Worm (Caenorhabditis elegans): ENCODE measurements around the gene flp-20.
A peak's percentile ranks its signal among the peaks of the same experiment; 100 is the strongest.

The flp-20 gene

DNA sequence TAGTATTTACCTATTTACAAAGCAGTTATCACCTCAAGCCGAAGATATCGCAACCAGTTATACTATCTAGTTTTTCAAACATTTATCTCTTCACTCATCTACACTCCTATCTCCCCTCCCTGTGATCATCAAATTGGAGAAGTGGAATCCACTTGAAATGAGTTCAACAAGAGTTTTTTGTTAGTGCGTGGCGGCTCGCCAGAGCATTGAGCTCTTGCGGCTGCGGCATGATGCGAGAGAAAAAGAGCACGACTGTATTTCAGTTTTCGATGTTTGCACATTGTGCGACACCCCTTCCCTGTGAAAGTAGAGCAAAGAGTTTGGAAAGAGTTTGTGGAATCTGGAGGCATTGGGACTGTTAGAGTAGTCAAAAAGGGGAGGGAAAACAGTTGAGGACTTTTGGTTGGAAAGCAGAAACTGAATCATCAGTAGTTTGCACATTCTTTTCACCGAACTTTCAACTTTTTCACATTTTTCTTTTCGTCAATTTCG, 18.9 kb downstream of the flp-20 start, which contains the start of gene T20B5.2:
Gene T20B5.2, plus strand, starts transcription at position 442 of the 492 bp plus-strand sequence.
- peak; percentile 14 for TF ChIP-seq nhr-129 (tag; optimal IDR thresholded peaks at IDR 0.05)
- no peak for TF ChIP-seq lin-13 (GFP tag; optimal IDR thresholded peaks at IDR 0.05)
- TF ChIP-seq gmeb-1 (tag; optimal IDR thresholded peaks at IDR 0.05), result no peak
- TF ChIP-seq dmd-4 (tag; optimal IDR thresholded peaks at IDR 0.05), result no peak
- no peak for TF ChIP-seq sma-9 (GFP tag; optimal IDR thresholded peaks at IDR 0.05)
- no peak for TF ChIP-seq sma-9 (tag; optimal IDR thresholded peaks at IDR 0.05)
- no peak for TF ChIP-seq unc-62 (GFP tag; optimal IDR thresholded peaks at IDR 0.05)
- no peak for TF ChIP-seq ceh-16 (tag; optimal IDR thresholded peaks at IDR 0.05)
- no peak for TF ChIP-seq nhr-25 (tag; optimal IDR thresholded peaks at IDR 0.05)
- TF ChIP-seq ZK546.5 (tag; optimal IDR thresholded peaks at IDR 0.05), result no peak
- TF ChIP-seq F13H6.1 (tag; optimal IDR thresholded peaks at IDR 0.05), result peak; percentile 77
- no peak for TF ChIP-seq skn-1 (tag; optimal IDR thresholded peaks at IDR 0.05)

DNA sequence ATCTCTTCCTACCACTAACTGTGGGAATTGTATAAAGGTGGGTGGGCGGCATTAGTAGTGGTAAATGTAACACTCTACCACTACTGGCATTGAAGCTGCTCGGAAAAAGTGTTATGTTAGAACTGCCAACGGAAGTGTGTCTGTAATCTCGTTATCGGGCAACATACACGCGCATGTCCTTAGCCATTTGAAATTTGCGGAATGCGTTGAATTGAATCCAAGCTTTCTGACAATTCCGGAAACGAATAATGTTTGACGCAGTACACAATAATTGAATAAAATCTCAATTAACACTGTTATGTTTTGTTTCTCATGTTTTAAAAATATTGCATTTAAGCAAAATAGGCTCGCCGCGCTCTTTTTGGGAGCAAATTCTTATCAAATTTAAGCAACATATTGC, 24.7 kb downstream of the flp-20 start:
- no peak for TF ChIP-seq snpc-4 (tag; optimal IDR thresholded peaks at IDR 0.05)
- TF ChIP-seq ztf-4 (tag; optimal IDR thresholded peaks at IDR 0.05), result no peak
- no peak for TF ChIP-seq sma-9 (GFP tag; optimal IDR thresholded peaks at IDR 0.05)
- TF ChIP-seq sma-9 (tag; optimal IDR thresholded peaks at IDR 0.05), result no peak
- TF ChIP-seq elt-3 (tag; optimal IDR thresholded peaks at IDR 0.05), result no peak
- TF ChIP-seq aly-2 (tag; optimal IDR thresholded peaks at IDR 0.05), result no peak
- TF ChIP-seq nhr-129 (tag; optimal IDR thresholded peaks at IDR 0.05), result no peak
- no peak for TF ChIP-seq ama-1 (optimal IDR thresholded peaks at IDR 0.05)
- TF ChIP-seq mab-5 (tag; optimal IDR thresholded peaks at IDR 0.05), result no peak
- no peak for TF ChIP-seq nhr-25 (tag; optimal IDR thresholded peaks at IDR 0.05)
- no peak for TF ChIP-seq nhr-11 (tag; optimal IDR thresholded peaks at IDR 0.05)
- no peak for TF ChIP-seq crh-2 (tag; optimal IDR thresholded peaks at IDR 0.05)
- no peak for TF ChIP-seq alr-1 (tag; optimal IDR thresholded peaks at IDR 0.05)
- no peak for TF ChIP-seq unc-55 (GFP tag; optimal IDR thresholded peaks at IDR 0.05)
- no peak for TF ChIP-seq egl-27 (tag; optimal IDR thresholded peaks at IDR 0.05)
- TF ChIP-seq skn-1 (tag; optimal IDR thresholded peaks at IDR 0.05), result no peak
- TF ChIP-seq dmd-4 (tag; optimal IDR thresholded peaks at IDR 0.05), result no peak
- TF ChIP-seq nhr-77 (tag; optimal IDR thresholded peaks at IDR 0.05), result no peak
- no peak for TF ChIP-seq nhr-12 (tag; optimal IDR thresholded peaks at IDR 0.05)
- no peak for TF ChIP-seq lin-13 (GFP tag; optimal IDR thresholded peaks at IDR 0.05)
- TF ChIP-seq nhr-10 (tag; optimal IDR thresholded peaks at IDR 0.05), result no peak

- TF ChIP-seq nhr-237 (tag; optimal IDR thresholded peaks at IDR 0.05) (no peak), crh-2 (tag; optimal IDR thresholded peaks at IDR 0.05) (no peak), gmeb-1 (tag; optimal IDR thresholded peaks at IDR 0.05) (no peak), skn-1 (tag; optimal IDR thresholded peaks at IDR 0.05) (no peak), ZK546.5 (tag; optimal IDR thresholded peaks at IDR 0.05) (no peak), Y55F3AM.14 (GFP tag; optimal IDR thresholded peaks at IDR 0.05) (no peak), ama-1 (optimal IDR thresholded peaks at IDR 0.05) (no peak), nhr-6 (tag; optimal IDR thresholded peaks at IDR 0.05) (no peak), ztf-1 (GFP tag; conservative IDR thresholded peaks at IDR 0.05) (no peak), unc-55 (GFP tag; optimal IDR thresholded peaks at IDR 0.05) (no peak), R02D3.7 (tag; optimal IDR thresholded peaks at IDR 0.05) (no peak), nhr-25 (tag; optimal IDR thresholded peaks at IDR 0.05) (no peak), nhr-23 (tag; optimal IDR thresholded peaks at IDR 0.05) (no peak), snpc-4 (tag; optimal IDR thresholded peaks at IDR 0.05) (no peak), lin-13 (GFP tag; optimal IDR thresholded peaks at IDR 0.05) (no peak), ztf-4 (tag; optimal IDR thresholded peaks at IDR 0.05) (no peak), unc-62 (GFP tag; optimal IDR thresholded peaks at IDR 0.05) (no peak), ceh-82 (tag; optimal IDR thresholded peaks at IDR 0.05) (no peak), mab-5 (tag; optimal IDR thresholded peaks at IDR 0.05) (no peak), fos-1 (tag; optimal IDR thresholded peaks at IDR 0.05) (no peak)
Observed at ce11 chrX:9319080-9319479, 30.6 kb downstream of the flp-20 start, which contains the start of gene npr-7. Gene npr-7 (minus strand): TSS chrX:9319180.

- no peak for TF ChIP-seq nhr-77 (tag; optimal IDR thresholded peaks at IDR 0.05)
- TF ChIP-seq blmp-1 (tag; optimal IDR thresholded peaks at IDR 0.05; ENCODE audit: insufficient read depth), result no peak
- TF ChIP-seq zag-1 (tag; optimal IDR thresholded peaks at IDR 0.05), result no peak
- TF ChIP-seq skn-1 (tag; optimal IDR thresholded peaks at IDR 0.05), result no peak
- TF ChIP-seq aly-2 (tag; optimal IDR thresholded peaks at IDR 0.05), result no peak
- no peak for TF ChIP-seq nhr-23 (tag; optimal IDR thresholded peaks at IDR 0.05)
Observed at ce11 chrX:9314397-9314796, 35.3 kb downstream of the flp-20 start, which contains the start of gene ttr-38. Gene ttr-38 (minus strand): TSS chrX:9314497.

Data from whole organism, L2 larva.